Worm (Caenorhabditis elegans) whole organism, midembryonic: ENCODE data around the gene srsx-26.

ENCODE experiments used
- T22C8.4 ChIP-seq: fragments of 200-800 bp; sonication (Bioruptor generic); IDR thresholded peaks from 2 replicates; pipeline ENCODE4 v1.3.6; 2022; ENCODE audit warnings: missing genetic modification characterization, missing compliant biosample characterization
- flt-1 ChIP-seq: fragments of 200-800 bp; sonication (Bioruptor generic); IDR thresholded peaks from 2 replicates; pipeline ENCODE4 v1.3.6; 2022; ENCODE audit warnings: missing genetic modification characterization, missing compliant biosample characterization
- klf-2 ChIP-seq: fragments of 200-800 bp; sonication (Bioruptor generic); conservative IDR thresholded peaks from 2 replicates; pipeline ENCODE4 v1.3.6; 2022; ENCODE audit warnings: missing genetic modification reagents, missing genetic modification characterization, missing compliant biosample characterization
- med-1 ChIP-seq: sonication (generic microtip); optimal IDR thresholded peaks from 2 replicates; lab custom pipeline; 2017; ENCODE audit warnings: missing genetic modification characterization, mild to moderate bottlenecking, missing compliant biosample characterization, antibody characterized with exemption, missing genetic modification reagents; ENCODE audit not compliant: insufficient read depth
- ref-1 ChIP-seq: fragments of 200-800 bp; sonication (Bioruptor generic); conservative IDR thresholded peaks from 2 replicates; pipeline ENCODE4 v1.3.6; 2022; ENCODE audit warnings: missing genetic modification reagents, missing genetic modification characterization, missing compliant biosample characterization
- ztf-23 ChIP-seq: fragments of 200-800 bp; sonication (Bioruptor generic); IDR thresholded peaks from 2 replicates; pipeline ENCODE4 v1.3.6; 2022; ENCODE audit warnings: missing genetic modification reagents, missing genetic modification characterization, missing compliant biosample characterization
- ztf-29 ChIP-seq: fragments of 200-800 bp; sonication (Bioruptor generic); IDR thresholded peaks from 2 replicates; pipeline ENCODE4 v1.3.6; 2022; ENCODE audit warnings: missing genetic modification reagents, missing genetic modification characterization, missing compliant biosample characterization

- TF ChIP-seq T22C8.4 (no peak), ref-1 (GFP tag; lab: Robert Waterston, UW) (no peak), med-1 (GFP tag; lab: Kevin White, UChicago) (no peak), ztf-23 (GFP tag; lab: Robert Waterston, UW) (no peak), klf-2 (no peak), flt-1 (GFP tag; lab: Robert Waterston, UW) (no peak), ztf-29 (no peak)
Observed at ce11 chrV:10182984-10183383, 34.5 kb downstream of the srsx-26 start, which contains the start of gene ZK856.4.
